Worm (Caenorhabditis elegans): ENCODE measurements around the gene glb-4.
A peak's percentile ranks its signal among the peaks of the same experiment; 100 is the strongest.

The glb-4 gene

DNA sequence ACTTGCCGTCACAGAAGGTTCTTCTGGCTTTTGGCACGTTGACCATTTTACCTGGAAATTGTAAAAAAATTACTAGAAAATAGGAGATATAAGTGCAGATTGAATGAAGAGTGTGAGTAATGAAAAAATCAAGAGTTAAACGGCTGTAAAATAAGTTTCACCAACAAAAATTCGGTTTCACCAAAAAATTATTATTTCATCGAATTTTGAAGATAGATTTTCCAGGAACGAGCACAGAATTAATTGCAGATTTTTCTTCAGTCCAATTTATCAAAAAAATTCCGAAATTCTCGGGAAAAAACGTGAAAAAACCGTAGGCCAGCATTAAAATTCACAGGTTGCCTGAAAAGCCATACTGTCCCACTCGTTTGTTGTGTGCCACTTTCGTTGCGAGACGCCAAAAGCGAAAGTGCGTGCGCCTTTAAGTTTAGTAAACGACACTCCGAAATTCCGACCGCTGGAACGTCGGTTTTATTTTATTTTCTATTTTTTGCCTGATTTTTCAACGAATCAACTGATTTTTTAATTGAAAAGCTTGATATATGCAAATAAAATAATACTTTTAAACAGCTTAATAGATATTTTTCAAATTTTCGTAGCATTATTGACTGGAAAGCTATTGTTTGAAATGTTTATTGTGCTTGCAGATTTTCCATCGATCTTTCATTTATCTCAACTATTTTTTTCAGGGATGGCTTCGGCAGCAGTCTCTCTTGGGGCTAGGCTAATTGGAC is 13.7 kb downstream of the glb-4 start, which contains the start of the genes rpl-36.A and nuo-1:
rpl-36.A (minus strand) TSS at position 51 of the 734 bp plus-strand sequence.
nuo-1 (plus strand) TSS at position 684 of the 734 bp plus-strand sequence.
- peak; percentile 49 for TF ChIP-seq unc-42 (tag; optimal IDR thresholded peaks at IDR 0.05)
- TF ChIP-seq ceh-18 (tag; optimal IDR thresholded peaks at IDR 0.05), result peak; percentile 60
- TF ChIP-seq ceh-34 (tag; optimal IDR thresholded peaks at IDR 0.05), result peak; percentile 51
- TF ChIP-seq dve-1 (tag; optimal IDR thresholded peaks at IDR 0.05), result peak; percentile 42
- TF ChIP-seq F13H6.1 (tag; optimal IDR thresholded peaks at IDR 0.05), result no peak
- peak; percentile 20 for TF ChIP-seq hlh-30 (tag; optimal IDR thresholded peaks at IDR 0.05; ENCODE audit: insufficient read depth)
- TF ChIP-seq ceh-6 (GFP tag; optimal IDR thresholded peaks at IDR 0.05), result no peak
- TF ChIP-seq elt-2 (tag; optimal IDR thresholded peaks at IDR 0.05), result peak; percentile 24
- peak; percentile 68 for TF ChIP-seq ceh-31 (tag; optimal IDR thresholded peaks at IDR 0.05)
- no peak for TF ChIP-seq sox-4 (tag; optimal IDR thresholded peaks at IDR 0.05)
- TF ChIP-seq unc-86 (tag; optimal IDR thresholded peaks at IDR 0.05), result no peak
- no peak for TF ChIP-seq T23F11.4 (GFP tag; optimal IDR thresholded peaks at IDR 0.05)
- no peak for TF ChIP-seq C38D4.7 (GFP tag; optimal IDR thresholded peaks at IDR 0.05)
- peak; percentile 87 for TF ChIP-seq nfya-1 (tag; optimal IDR thresholded peaks at IDR 0.05)
- TF ChIP-seq rnt-1 (tag; optimal IDR thresholded peaks at IDR 0.05), result peak; percentile 37
- TF ChIP-seq dmd-4 (tag; optimal IDR thresholded peaks at IDR 0.05; ENCODE audit: borderline replicate concordance), result no peak
- peak; percentile 62 for TF ChIP-seq unc-55 (GFP tag; optimal IDR thresholded peaks at IDR 0.05)
- no peak for TF ChIP-seq ref-2 (tag; optimal IDR thresholded peaks at IDR 0.05)
- TF ChIP-seq lim-6 (tag; optimal IDR thresholded peaks at IDR 0.05), result no peak
- no peak for TF ChIP-seq pqm-1 (tag; optimal IDR thresholded peaks at IDR 0.05)
- TF ChIP-seq elt-4 (tag; optimal IDR thresholded peaks at IDR 0.05), result no peak
- no peak for TF ChIP-seq npax-4 (tag; optimal IDR thresholded peaks at IDR 0.05)
- TF ChIP-seq nhr-232 (tag; optimal IDR thresholded peaks at IDR 0.05), result no peak

ce11 chrII:11096233-11096632 is 14.8 kb downstream of the glb-4 start, which contains the start of gene nbs-1:
nbs-1 (minus strand) TSS chrII:11096478.
- no peak for TF ChIP-seq ceh-30 (tag; optimal IDR thresholded peaks at IDR 0.05)
- no peak for TF ChIP-seq madf-2 (tag; optimal IDR thresholded peaks at IDR 0.05)
- no peak for TF ChIP-seq lin-11 (tag; optimal IDR thresholded peaks at IDR 0.05)
- no peak for TF ChIP-seq rnt-1 (tag; optimal IDR thresholded peaks at IDR 0.05)
- TF ChIP-seq T23F11.4 (GFP tag; optimal IDR thresholded peaks at IDR 0.05), result no peak
- no peak for TF ChIP-seq K09A11.1 (tag; optimal IDR thresholded peaks at IDR 0.05; ENCODE audit: insufficient read depth)
- no peak for TF ChIP-seq hlh-15 (tag; optimal IDR thresholded peaks at IDR 0.05)
- no peak for TF ChIP-seq ttx-3 (tag; optimal IDR thresholded peaks at IDR 0.05)
- TF ChIP-seq hlh-30 (tag; optimal IDR thresholded peaks at IDR 0.05; ENCODE audit: insufficient read depth), result no peak
- TF ChIP-seq K02D7.2 (tag; optimal IDR thresholded peaks at IDR 0.05), result no peak
- TF ChIP-seq nhr-232 (tag; optimal IDR thresholded peaks at IDR 0.05), result no peak
- no peak for TF ChIP-seq ztf-16 (tag; optimal IDR thresholded peaks at IDR 0.05)
- no peak for TF ChIP-seq hlh-8 (tag; optimal IDR thresholded peaks at IDR 0.05)
- TF ChIP-seq unc-42 (tag; optimal IDR thresholded peaks at IDR 0.05), result no peak
- TF ChIP-seq elt-2 (tag; optimal IDR thresholded peaks at IDR 0.05), result no peak
- no peak for TF ChIP-seq fkh-6 (tag; optimal IDR thresholded peaks at IDR 0.05)
- TF ChIP-seq pag-3 (tag; optimal IDR thresholded peaks at IDR 0.05; ENCODE audit: borderline replicate concordance), result no peak
- TF ChIP-seq lim-6 (tag; optimal IDR thresholded peaks at IDR 0.05), result no peak
- no peak for TF ChIP-seq pat-9 (tag; optimal IDR thresholded peaks at IDR 0.05)

ce11 chrII:11094431-11094830 is 16.6 kb downstream of the glb-4 start:
- TF ChIP-seq Y22D7AL.16 (tag; optimal IDR thresholded peaks at IDR 0.05) (no peak), ceh-18 (tag; optimal IDR thresholded peaks at IDR 0.05) (no peak), pat-9 (tag; optimal IDR thresholded peaks at IDR 0.05) (no peak), ceh-24 (tag; optimal IDR thresholded peaks at IDR 0.05) (no peak), mec-3 (tag; optimal IDR thresholded peaks at IDR 0.05; ENCODE audit: borderline replicate concordance) (no peak), sox-4 (tag; optimal IDR thresholded peaks at IDR 0.05) (no peak), fkh-6 (tag; optimal IDR thresholded peaks at IDR 0.05) (no peak), nfya-1 (tag; optimal IDR thresholded peaks at IDR 0.05) (no peak), hlh-15 (tag; optimal IDR thresholded peaks at IDR 0.05) (no peak), lim-6 (tag; optimal IDR thresholded peaks at IDR 0.05) (no peak), ceh-14 (tag; optimal IDR thresholded peaks at IDR 0.05) (no peak), T23F11.4 (GFP tag; optimal IDR thresholded peaks at IDR 0.05) (no peak), tbx-7 (tag; optimal IDR thresholded peaks at IDR 0.05) (no peak), ztf-16 (tag; optimal IDR thresholded peaks at IDR 0.05) (no peak), ama-1 (optimal IDR thresholded peaks at IDR 0.05) (no peak), C38D4.7 (GFP tag; optimal IDR thresholded peaks at IDR 0.05) (no peak), eyg-1 (tag; optimal IDR thresholded peaks at IDR 0.05) (no peak)

All from whole organism, late embryonic.